Fruit fly (Drosophila melanogaster): ENCODE data around the gene CG10063.

CG10063 gene

dm6 chr3L:6979387-6980249 is 7.4 kb upstream of the CG10063 start, which contains the start of gene Galphai:
Gene Galphai (minus strand): TSS chr3L:6980044.
- peak; percentile 34 for TF ChIP-seq cic (GFP tag; optimal IDR thresholded peaks at IDR 0.05)
- peak; percentile 93 for TF ChIP-seq pad (GFP tag; optimal IDR thresholded peaks at IDR 0.05)
- TF ChIP-seq toe (GFP tag; optimal IDR thresholded peaks at IDR 0.05) = no peak
- no peak for TF ChIP-seq Clk (GFP tag; optimal IDR thresholded peaks at IDR 0.05)
- TF ChIP-seq CG5204 (GFP tag; optimal IDR thresholded peaks at IDR 0.05) = no peak
- no peak for TF ChIP-seq cnc (optimal IDR thresholded peaks at IDR 0.05)
- TF ChIP-seq CG11617 (GFP tag; optimal IDR thresholded peaks at IDR 0.05) = no peak
- TF ChIP-seq bab1 (GFP tag; optimal IDR thresholded peaks at IDR 0.05) = peak; percentile 84
- TF ChIP-seq Hr96 (GFP tag; optimal IDR thresholded peaks at IDR 0.05) = no peak
- peak; percentile 38 for TF ChIP-seq ovo (GFP tag; optimal IDR thresholded peaks at IDR 0.05)
- peak; percentile 48 for TF ChIP-seq Mnt (GFP tag; optimal IDR thresholded peaks at IDR 0.05)
- peak; percentile 65 for TF ChIP-seq CG1620 (GFP tag; optimal IDR thresholded peaks at IDR 0.05)
- TF ChIP-seq CG7101 (tag; optimal IDR thresholded peaks at IDR 0.05) = peak; percentile 60
- peak; percentile 47 for TF ChIP-seq Crg-1 (GFP tag; optimal IDR thresholded peaks at IDR 0.05)
- peak; percentile 60 for TF ChIP-seq tj (GFP tag; optimal IDR thresholded peaks at IDR 0.05)
- TF ChIP-seq CG12768 (GFP tag; optimal IDR thresholded peaks at IDR 0.05) = no peak
- peak; percentile 99 for TF ChIP-seq kay (GFP tag; ENCODE audit: borderline replicate concordance)
- no peak for TF ChIP-seq CG7045 (GFP tag; optimal IDR thresholded peaks at IDR 0.05)
- peak; percentile 4 for TF ChIP-seq CG14711 (tag; optimal IDR thresholded peaks at IDR 0.05)
- TF ChIP-seq CG33017 (tag; optimal IDR thresholded peaks at IDR 0.05) = no peak

dm6 chr3L:6978757-6979386 is 6.6 kb upstream of the CG10063 start:
- TF ChIP-seq CG7045 (GFP tag; optimal IDR thresholded peaks at IDR 0.05) (no peak), cnc (optimal IDR thresholded peaks at IDR 0.05) (no peak), CG11617 (GFP tag; optimal IDR thresholded peaks at IDR 0.05) (no peak), tj (GFP tag; optimal IDR thresholded peaks at IDR 0.05) (no peak), Clk (GFP tag; optimal IDR thresholded peaks at IDR 0.05) (no peak), CG1620 (GFP tag; optimal IDR thresholded peaks at IDR 0.05) (no peak), cic (GFP tag; optimal IDR thresholded peaks at IDR 0.05) (no peak), pad (GFP tag; optimal IDR thresholded peaks at IDR 0.05) (no peak), CG5204 (GFP tag; optimal IDR thresholded peaks at IDR 0.05) (no peak), ovo (GFP tag; optimal IDR thresholded peaks at IDR 0.05) (no peak)

dm6 chr3L:6978030-6978683 is 5.9 kb upstream of the CG10063 start:
- TF ChIP-seq CG5204 (GFP tag; optimal IDR thresholded peaks at IDR 0.05) (no peak), bab1 (GFP tag; optimal IDR thresholded peaks at IDR 0.05) (no peak), Mnt (GFP tag; optimal IDR thresholded peaks at IDR 0.05) (no peak), kay (GFP tag; ENCODE audit: borderline replicate concordance) (no peak), tj (GFP tag; optimal IDR thresholded peaks at IDR 0.05) (no peak), ovo (GFP tag; optimal IDR thresholded peaks at IDR 0.05) (no peak), cic (GFP tag; optimal IDR thresholded peaks at IDR 0.05) (no peak), CG14711 (tag; optimal IDR thresholded peaks at IDR 0.05) (no peak)

- TF ChIP-seq toe (GFP tag; optimal IDR thresholded peaks at IDR 0.05) (peak; percentile 44), pad (GFP tag; optimal IDR thresholded peaks at IDR 0.05) (peak; percentile 59), Clk (GFP tag; optimal IDR thresholded peaks at IDR 0.05) (peak; percentile 44), Mnt (GFP tag; optimal IDR thresholded peaks at IDR 0.05) (peak; percentile 1), CG33017 (tag; optimal IDR thresholded peaks at IDR 0.05) (peak; percentile 92), CG14711 (tag; optimal IDR thresholded peaks at IDR 0.05) (peak; percentile 82), kay (GFP tag; ENCODE audit: borderline replicate concordance) (peak; percentile 81), CG7101 (tag; optimal IDR thresholded peaks at IDR 0.05) (peak; percentile 86), CG11617 (GFP tag; optimal IDR thresholded peaks at IDR 0.05) (peak; percentile 75), CG1620 (GFP tag; optimal IDR thresholded peaks at IDR 0.05) (peak; percentile 19), Hr96 (GFP tag; optimal IDR thresholded peaks at IDR 0.05) (peak; percentile 23), cic (GFP tag; optimal IDR thresholded peaks at IDR 0.05) (peak; percentile 54), ovo (GFP tag; optimal IDR thresholded peaks at IDR 0.05) (peak; percentile 38), CG7045 (GFP tag; optimal IDR thresholded peaks at IDR 0.05) (peak; percentile 85), cnc (optimal IDR thresholded peaks at IDR 0.05) (no peak), Crg-1 (GFP tag; optimal IDR thresholded peaks at IDR 0.05) (no peak), CG5204 (GFP tag; optimal IDR thresholded peaks at IDR 0.05) (peak; percentile 52), tj (GFP tag; optimal IDR thresholded peaks at IDR 0.05) (peak; percentile 51), CG12768 (GFP tag; optimal IDR thresholded peaks at IDR 0.05) (peak; percentile 89), bab1 (GFP tag; optimal IDR thresholded peaks at IDR 0.05) (peak; percentile 53)
Observed at dm6 chr3L:6977391-6977790, 5.1 kb upstream of the CG10063 start.

- TF ChIP-seq kay (GFP tag; ENCODE audit: borderline replicate concordance) = peak; percentile 91
- TF ChIP-seq cnc (optimal IDR thresholded peaks at IDR 0.05) = no peak
Observed at dm6 chr3L:6976601-6977140, 4.4 kb upstream of the CG10063 start.
